Worm (Caenorhabditis elegans): Measurements from ENCODE around the gene srt-31.

DNA sequence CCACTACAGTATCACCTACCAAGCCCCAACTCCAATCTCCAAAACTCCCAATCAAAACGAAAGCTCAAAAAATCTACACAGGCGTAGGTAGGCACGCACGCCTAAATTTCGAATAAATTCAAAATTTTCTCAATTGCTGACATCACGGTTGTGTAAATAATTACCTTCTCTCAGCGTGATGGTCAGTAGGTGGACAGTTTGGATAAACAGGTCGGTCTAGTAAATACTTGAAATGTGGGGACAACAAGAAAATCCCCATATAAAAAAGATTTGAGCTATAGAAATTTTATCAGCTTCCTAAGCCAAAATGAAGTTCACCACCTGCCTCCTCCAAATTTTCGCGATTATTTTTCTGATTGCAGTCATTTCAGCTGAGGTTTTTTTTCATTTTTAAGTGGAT, 34.6 kb upstream of the srt-31 start, which contains the start of gene B0554.1:
- TF ChIP-seq nhr-23 (tag; optimal IDR thresholded peaks at IDR 0.05) = no peak
- TF ChIP-seq elt-1 (tag; optimal IDR thresholded peaks at IDR 0.05) = no peak
- no peak for TF ChIP-seq ama-1 (optimal IDR thresholded peaks at IDR 0.05)
- TF ChIP-seq lin-13 (GFP tag; optimal IDR thresholded peaks at IDR 0.05) = no peak
- no peak for TF ChIP-seq gmeb-1 (tag; optimal IDR thresholded peaks at IDR 0.05)
- TF ChIP-seq egl-27 (tag; optimal IDR thresholded peaks at IDR 0.05) = no peak
- TF ChIP-seq F13H6.1 (tag; optimal IDR thresholded peaks at IDR 0.05) = no peak
- TF ChIP-seq unc-55 (GFP tag; optimal IDR thresholded peaks at IDR 0.05) = no peak
- TF ChIP-seq lin-39 (tag; optimal IDR thresholded peaks at IDR 0.05) = no peak
- TF ChIP-seq fos-1 (tag; optimal IDR thresholded peaks at IDR 0.05) = no peak
- no peak for TF ChIP-seq blmp-1 (tag; optimal IDR thresholded peaks at IDR 0.05; ENCODE audit: insufficient read depth)
- TF ChIP-seq snpc-4 (tag; optimal IDR thresholded peaks at IDR 0.05) = no peak
- no peak for TF ChIP-seq unc-62 (GFP tag; optimal IDR thresholded peaks at IDR 0.05)
